Worm (Caenorhabditis elegans) whole organism, L4/young adult: ENCODE results near the gene F31F6.2.

Source experiments
- dao-5 ChIP-seq: sonication (generic microtip); optimal IDR thresholded peaks from 2 replicates; lab custom pipeline; 2016; ENCODE audit warnings: missing genotype, missing genetic modification characterization, moderate library complexity, missing compliant biosample characterization
- him-1 ChIP-seq: sonication (generic microtip); optimal IDR thresholded peaks from 2 replicates; lab custom pipeline; 2016; ENCODE audit warnings: missing genotype, missing genetic modification reagents, missing genetic modification characterization, missing compliant biosample characterization

- TF ChIP-seq him-1 (tag; lab: Kevin White, UChicago) (no peak), dao-5 (tag; lab: Kevin White, UChicago) (no peak)
Measured at ce11 chrX:14885855-14886254, 14.2 kb upstream of the F31F6.2 start.
